Worm (Caenorhabditis elegans) whole organism, young adult: ENCODE data around the gene srbc-44.

Experiments used
- B0035.1 ChIP-seq: sonication (generic microtip); optimal IDR thresholded peaks from 2 replicates; lab custom pipeline; 2016; ENCODE audit warnings: missing genetic modification characterization, mild to moderate bottlenecking, missing compliant biosample characterization, missing genotype, missing genetic modification reagents
- C06A6.2 ChIP-seq: fragments of 200-800 bp; sonication (Bioruptor generic); conservative IDR thresholded peaks from 2 replicates; pipeline ENCODE4 v1.3.6; 2022; ENCODE audit warnings: missing genetic modification characterization, missing compliant biosample characterization
- F57A8.1 ChIP-seq: fragments of 200-800 bp; sonication (Bioruptor generic); optimal IDR thresholded peaks from 2 replicates; lab custom pipeline; 2018; ENCODE audit warnings: mild to moderate bottlenecking, missing genetic modification characterization, moderate library complexity, missing compliant biosample characterization
- K11D2.4 ChIP-seq: fragments of 200-800 bp; sonication (Bioruptor generic); IDR thresholded peaks from 2 replicates; pipeline ENCODE4 v1.3.6; 2022; ENCODE audit warnings: missing genetic modification reagents, missing genetic modification characterization, missing compliant biosample characterization
- Y56A3A.18 ChIP-seq: fragments of 200-800 bp; sonication (Bioruptor generic); IDR thresholded peaks from 2 replicates; pipeline ENCODE4 v1.3.6; 2022; ENCODE audit warnings: missing genetic modification reagents, missing genetic modification characterization, missing compliant biosample characterization
- Y95B8A.8 ChIP-seq: fragments of 200-800 bp; sonication (Bioruptor generic); IDR thresholded peaks from 2 replicates; pipeline ENCODE4 v1.3.6; 2022; ENCODE audit warnings: missing genetic modification reagents, missing genetic modification characterization, missing compliant biosample characterization
- akir-1 ChIP-seq: fragments of 200-800 bp; sonication (Bioruptor generic); optimal IDR thresholded peaks from 2 replicates; lab custom pipeline; 2018; ENCODE audit warnings: mild to moderate bottlenecking, missing genetic modification characterization, moderate library complexity, missing compliant biosample characterization
- ama-1 ChIP-seq, 3 experiments: fragments of 150-350 bp in 1 of 3; sonication (generic microtip) in 2 of 3; optimal IDR thresholded peaks; 2 replicates each; lab custom pipeline; 2014 to 2018; ENCODE audit warnings: missing biosample characterization in 2 of 3, missing genetic modification characterization in 2 of 3, missing genetic modification reagents in 2 of 3
- aptf-3 ChIP-seq: fragments of 200-800 bp; sonication (Bioruptor generic); IDR thresholded peaks from 2 replicates; pipeline ENCODE4 v1.3.6; 2022; ENCODE audit warnings: missing genetic modification characterization, missing compliant biosample characterization
- atf-7 ChIP-seq: sonication (generic microtip); optimal IDR thresholded peaks from 2 replicates; lab custom pipeline; 2017; ENCODE audit warnings: mild to moderate bottlenecking, missing genetic modification characterization, missing compliant biosample characterization
- athp-1 ChIP-seq: sonication (generic microtip); optimal IDR thresholded peaks from 2 replicates; lab custom pipeline; 2017; ENCODE audit warnings: mild to moderate bottlenecking, missing genetic modification characterization, missing compliant biosample characterization
- cebp-1 ChIP-seq, 2 experiments: fragments of 200-800 bp in 1 of 2; sonication (Bioruptor generic) in 1 of 2; sonication (generic microtip) in 1 of 2; IDR thresholded peaks in 1 of 2; optimal IDR thresholded peaks in 1 of 2; 2 replicates each; pipeline versions ENCODE4 v1.3.6 to Lab custom; 2017 to 2022; ENCODE audit warnings: missing compliant biosample characterization in 2 of 2, missing genetic modification characterization in 2 of 2, mild to moderate bottlenecking in 1 of 2, missing genetic modification reagents in 1 of 2, moderate library complexity in 1 of 2
- cebp-2 ChIP-seq: fragments of 200-800 bp; sonication (Bioruptor generic); IDR thresholded peaks from 2 replicates; pipeline ENCODE4 v1.3.6; 2022; ENCODE audit warnings: missing genetic modification characterization, missing compliant biosample characterization
- ceh-27 ChIP-seq: fragments of 200-800 bp; sonication (Bioruptor generic); optimal IDR thresholded peaks from 2 replicates; lab custom pipeline; 2018; ENCODE audit warnings: mild to moderate bottlenecking, missing genetic modification characterization, moderate library complexity, missing compliant biosample characterization
- ceh-58 ChIP-seq: fragments of 200-800 bp; sonication (Bioruptor generic); IDR thresholded peaks from 2 replicates; pipeline ENCODE4 v1.3.6; 2022; ENCODE audit warnings: missing genetic modification characterization, missing compliant biosample characterization
- die-1 ChIP-seq: sonication (generic microtip); optimal IDR thresholded peaks from 2 replicates; lab custom pipeline; 2016; ENCODE audit warnings: missing genotype, mild to moderate bottlenecking, missing genetic modification characterization, missing compliant biosample characterization
- dpff-1 ChIP-seq: sonication (generic microtip); optimal IDR thresholded peaks from 2 replicates; lab custom pipeline; 2017; ENCODE audit warnings: mild to moderate bottlenecking, missing genetic modification characterization, missing compliant biosample characterization
- egl-18 ChIP-seq: fragments of 200-800 bp; sonication (Bioruptor generic); IDR thresholded peaks from 2 replicates; pipeline ENCODE4 v1.3.6; 2022; ENCODE audit warnings: missing genetic modification reagents, missing genetic modification characterization, missing compliant biosample characterization
- ekl-4 ChIP-seq: fragments of 200-800 bp; sonication (Bioruptor generic); IDR thresholded peaks from 2 replicates; pipeline ENCODE4 v1.3.6; 2022; ENCODE audit warnings: missing genetic modification reagents, missing genetic modification characterization, missing compliant biosample characterization
- gei-17 ChIP-seq: fragments of 200-800 bp; sonication (Bioruptor generic); optimal IDR thresholded peaks from 2 replicates; lab custom pipeline; 2018; ENCODE audit warnings: mild to moderate bottlenecking, missing genetic modification characterization, missing compliant biosample characterization
- lag-1 ChIP-seq: fragments of 200-800 bp; sonication (Bioruptor generic); IDR thresholded peaks from 2 replicates; pipeline ENCODE4 v1.3.6; 2022; ENCODE audit warnings: missing genetic modification reagents, missing genetic modification characterization, missing compliant biosample characterization
- let-526 ChIP-seq: fragments of 200-800 bp; sonication (Bioruptor generic); IDR thresholded peaks from 2 replicates; pipeline ENCODE4 v1.3.6; 2022; ENCODE audit warnings: missing genetic modification reagents, missing genetic modification characterization, missing compliant biosample characterization
- lin-54 ChIP-seq: fragments of 200-800 bp; sonication (Bioruptor generic); optimal IDR thresholded peaks from 2 replicates; lab custom pipeline; 2018; ENCODE audit warnings: mild to moderate bottlenecking, missing genetic modification characterization, missing compliant biosample characterization
- lir-1 ChIP-seq: fragments of 200-800 bp; sonication (Bioruptor generic); conservative IDR thresholded peaks from 2 replicates; pipeline ENCODE4 v1.3.6; 2022; ENCODE audit warnings: missing genetic modification reagents, missing genetic modification characterization, missing compliant biosample characterization
- lsl-1 ChIP-seq: fragments of 200-800 bp; sonication (Bioruptor generic); optimal IDR thresholded peaks from 2 replicates; lab custom pipeline; 2018; ENCODE audit warnings: mild to moderate bottlenecking, missing genetic modification characterization, moderate library complexity, missing compliant biosample characterization
- madf-10 ChIP-seq: sonication (generic microtip); optimal IDR thresholded peaks from 2 replicates; lab custom pipeline; 2016; ENCODE audit warnings: mild to moderate bottlenecking, missing genetic modification characterization, missing compliant biosample characterization
- madf-8 ChIP-seq: fragments of 200-800 bp; sonication (Bioruptor generic); conservative IDR thresholded peaks from 2 replicates; pipeline ENCODE4 v1.3.6; 2022; ENCODE audit warnings: missing genetic modification reagents, missing genetic modification characterization, missing compliant biosample characterization
- mcd-1 ChIP-seq: fragments of 200-800 bp; sonication (Bioruptor generic); IDR thresholded peaks from 2 replicates; pipeline ENCODE4 v1.3.6; 2022; ENCODE audit warnings: missing genetic modification reagents, missing genetic modification characterization, missing compliant biosample characterization
- mel-28 ChIP-seq: sonication (generic microtip); optimal IDR thresholded peaks from 2 replicates; lab custom pipeline; 2016; ENCODE audit warnings: borderline replicate concordance, mild to moderate bottlenecking, missing genetic modification characterization, missing compliant biosample characterization
- nfyb-1 ChIP-seq: fragments of 200-800 bp; sonication (Bioruptor generic); IDR thresholded peaks from 2 replicates; pipeline ENCODE4 v1.3.6; 2022; ENCODE audit warnings: missing genetic modification reagents, missing genetic modification characterization, missing compliant biosample characterization
- nhr-90 ChIP-seq: sonication (generic microtip); optimal IDR thresholded peaks from 2 replicates; lab custom pipeline; 2016; ENCODE audit warnings: missing genotype, mild to moderate bottlenecking, missing genetic modification characterization, missing compliant biosample characterization
- pha-4 ChIP-seq: fragments of 150-350 bp; sonication (generic microtip); optimal IDR thresholded peaks from 2 replicates; lab custom pipeline; 2014; ENCODE audit warnings: missing biosample characterization, missing genetic modification reagents, missing genetic modification characterization
- sea-2 ChIP-seq: fragments of 200-800 bp; sonication (Bioruptor generic); IDR thresholded peaks from 2 replicates; pipeline ENCODE4 v1.3.6; 2022; ENCODE audit warnings: missing genetic modification characterization, missing compliant biosample characterization
- snpc-1.3 ChIP-seq: sonication (generic microtip); optimal IDR thresholded peaks from 2 replicates; lab custom pipeline; 2017; ENCODE audit warnings: missing genetic modification characterization, mild to moderate bottlenecking, missing compliant biosample characterization, antibody characterized with exemption, moderate library complexity, missing genotype, missing genetic modification reagents; ENCODE audit not compliant: insufficient read depth
- ztf-26 ChIP-seq: sonication (generic microtip); optimal IDR thresholded peaks from 2 replicates; lab custom pipeline; 2017; ENCODE audit warnings: missing genetic modification characterization, missing compliant biosample characterization
- ztf-6 ChIP-seq: fragments of 200-800 bp; sonication (Bioruptor generic); IDR thresholded peaks from 2 replicates; pipeline ENCODE4 v1.3.6; 2022; ENCODE audit warnings: missing genetic modification reagents, missing genetic modification characterization, missing compliant biosample characterization

Gene srbc-44

ce11 chrV:12814022-12814421 is 25.7 kb upstream of the srbc-44 start, which contains the start of gene ZC443.3:
Gene ZC443.3 (minus strand): TSS chrV:12814122.
- TF ChIP-seq lin-54 (no peak), akir-1 (GFP tag; lab: Kevin White, UChicago) (no peak), gei-17 (GFP tag; lab: Kevin White, UChicago) (no peak), cebp-1 (GFP tag; IDR thresholded peaks at IDR 0.05; lab: Robert Waterston, UW) (no peak), cebp-1 (tag; optimal IDR thresholded peaks at IDR 0.05; lab: Kevin White, UChicago) (no peak), athp-1 (tag; lab: Kevin White, UChicago) (no peak), ekl-4 (no peak), ztf-26 (tag; lab: Kevin White, UChicago) (no peak)

DNA sequence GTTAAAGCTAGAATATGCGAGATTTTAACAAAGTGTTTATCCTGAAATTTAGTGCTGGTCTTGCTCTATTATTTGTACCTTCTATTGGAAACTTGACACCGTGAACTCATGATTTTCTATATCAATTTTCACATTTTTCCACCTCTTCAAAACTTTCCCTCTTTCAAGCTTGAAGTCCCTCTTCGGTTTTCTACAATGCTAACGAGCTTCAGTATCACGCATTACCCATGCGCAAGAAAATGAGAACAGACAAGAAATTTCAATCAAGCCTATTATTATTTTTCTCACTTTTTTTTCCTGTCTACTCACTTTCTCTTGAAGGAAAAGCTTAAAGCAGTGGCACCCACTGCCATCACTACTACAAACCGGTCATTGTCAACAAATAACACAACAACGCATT is 23.5 kb upstream of the srbc-44 start:
- no peak for TF ChIP-seq snpc-1.3 (tag; lab: Kevin White, UChicago)
- TF ChIP-seq ceh-58 (GFP tag; lab: Robert Waterston, UW), result no peak
- TF ChIP-seq lag-1 (GFP tag; lab: Robert Waterston, UW), result no peak
- 0 out of 2 replicates have a peak, but pooled peaks have one; percentile 20 for TF ChIP-seq Y95B8A.8 (GFP tag; lab: Robert Waterston, UW)
- no peak for TF ChIP-seq cebp-1 (GFP tag; IDR thresholded peaks at IDR 0.05; lab: Robert Waterston, UW)
- TF ChIP-seq cebp-1 (tag; optimal IDR thresholded peaks at IDR 0.05; lab: Kevin White, UChicago), result peak; percentile 23
- TF ChIP-seq C06A6.2 (GFP tag; lab: Robert Waterston, UW), result peak; percentile 12; the same call in 1 of the 2 replicates
- TF ChIP-seq nfyb-1 (GFP tag; lab: Robert Waterston, UW), result 0 out of 2 replicates have a peak, but pooled peaks have one; percentile 63
- TF ChIP-seq lir-1 (GFP tag; lab: Robert Waterston, UW), result peak; percentile 43; the same call in 1 of the 2 replicates
- no peak for TF ChIP-seq ama-1 (optimal IDR thresholded peaks at IDR 0.05; lab: Kevin White, UChicago)
- TF ChIP-seq ama-1 (GFP tag; optimal IDR thresholded peaks at IDR 0.05; lab: Kevin White, UChicago), result peak in 1 of 2 experiments; percentile 55
- TF ChIP-seq B0035.1 (tag; lab: Kevin White, UChicago), result no peak
- 0 out of 2 replicates have a peak, but pooled peaks have one; percentile 14 for TF ChIP-seq K11D2.4 (GFP tag; lab: Robert Waterston, UW)

- TF ChIP-seq ceh-27, result peak; percentile 47
- TF ChIP-seq ekl-4, result no peak
- no peak for TF ChIP-seq madf-8 (GFP tag; lab: Robert Waterston, UW)
- TF ChIP-seq, all 124 proteins: peak for 1
Observed at ce11 chrV:12811126-12811525, 22.8 kb upstream of the srbc-44 start, which contains the start of gene ZC443.2. Gene ZC443.2 (minus strand): TSS chrV:12811192.

DNA sequence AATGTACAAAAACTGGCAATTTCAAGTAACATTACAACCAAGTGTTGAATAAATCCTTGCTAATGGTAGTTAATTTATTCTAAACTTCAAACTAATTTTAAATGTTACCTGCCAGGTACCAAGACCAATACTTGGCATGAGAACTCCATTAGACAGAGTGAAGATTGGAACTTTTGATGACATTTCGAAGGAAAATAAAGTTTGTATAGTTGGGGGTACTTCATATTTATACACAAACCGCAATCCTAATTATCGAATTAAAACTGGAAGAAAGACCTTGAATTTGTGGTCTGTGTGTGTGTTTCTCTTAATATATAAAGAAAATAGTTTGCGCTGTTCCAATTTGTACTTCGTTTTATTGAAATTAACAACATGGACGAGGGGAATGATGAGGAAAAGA is 21.5 kb upstream of the srbc-44 start, which contains the start of gene ZC443.1:
TSS of gene ZC443.1 (minus strand) at position 205 of the 400 bp plus-strand sequence.
- TF ChIP-seq cebp-2 (GFP tag; lab: Robert Waterston, UW), result no peak
- no peak for TF ChIP-seq pha-4 (tag; lab: Kevin White, UChicago)
- no peak for TF ChIP-seq F57A8.1
- TF ChIP-seq mcd-1 (GFP tag; lab: Robert Waterston, UW), result no peak

ce11 chrV:12806190-12806589 is 17.8 kb upstream of the srbc-44 start, which contains the start of gene ZC443.7:
Gene ZC443.7 (plus strand): TSS chrV:12806490.
- no peak for TF ChIP-seq Y95B8A.8 (GFP tag; lab: Robert Waterston, UW)
- no peak for TF ChIP-seq ztf-6 (GFP tag; lab: Robert Waterston, UW)
- TF ChIP-seq aptf-3 (GFP tag; lab: Robert Waterston, UW), result no peak
- TF ChIP-seq mel-28 (tag; lab: Kevin White, UChicago), result no peak
- no peak for TF ChIP-seq madf-10 (tag; lab: Kevin White, UChicago)
- no peak for TF ChIP-seq egl-18 (GFP tag; lab: Robert Waterston, UW)
- TF ChIP-seq B0035.1 (tag; lab: Kevin White, UChicago), result no peak
- TF ChIP-seq Y56A3A.18, result no peak
- TF ChIP-seq akir-1 (GFP tag; lab: Kevin White, UChicago), result no peak
- TF ChIP-seq lsl-1 (GFP tag; lab: Kevin White, UChicago), result no peak
- no peak for TF ChIP-seq let-526 (GFP tag; lab: Robert Waterston, UW)
- TF ChIP-seq mcd-1 (GFP tag; lab: Robert Waterston, UW), result no peak
- no peak for TF ChIP-seq sea-2
- TF ChIP-seq die-1 (tag; lab: Kevin White, UChicago), result no peak
- no peak for TF ChIP-seq atf-7 (tag; lab: Kevin White, UChicago)
- TF ChIP-seq ztf-26 (tag; lab: Kevin White, UChicago), result no peak
- TF ChIP-seq nhr-90 (tag; lab: Kevin White, UChicago), result no peak
- no peak for TF ChIP-seq lag-1 (GFP tag; lab: Robert Waterston, UW)
- no peak for TF ChIP-seq dpff-1 (tag; lab: Kevin White, UChicago)
